Worm (Caenorhabditis elegans) whole organism, L2 larva: ENCODE data around the gene C16C8.26.
"Not testable (repeated sequence)": the region's sequence is repeated elsewhere in the genome, so short reads cannot be mapped to it uniquely, and the experiment has no call there.

Experiments
- C34F6.9 ChIP-seq: fragments of 150-350 bp; optimal IDR thresholded peaks from 2 replicates; lab custom pipeline; 2014; ENCODE audit warnings: missing biosample characterization, missing genetic modification characterization
- R02D3.7 ChIP-seq: fragments of 150-350 bp; optimal IDR thresholded peaks from 2 replicates; lab custom pipeline; 2014; ENCODE audit warnings: missing biosample characterization, missing genetic modification characterization
- Y55F3AM.14 ChIP-seq: fragments of 200-800 bp; sonication (Bioruptor generic); optimal IDR thresholded peaks from 2 replicates; lab custom pipeline; 2018; ENCODE audit warnings: mild to moderate bottlenecking, missing genetic modification characterization, missing compliant biosample characterization
- alr-1 ChIP-seq: fragments of 150-350 bp; optimal IDR thresholded peaks from 2 replicates; lab custom pipeline; 2014; ENCODE audit warnings: missing biosample characterization, missing genetic modification characterization
- aly-2 ChIP-seq: fragments of 150-350 bp; optimal IDR thresholded peaks from 2 replicates; lab custom pipeline; 2014; ENCODE audit warnings: missing biosample characterization, missing genetic modification characterization
- ama-1 ChIP-seq: fragments of 150-350 bp; optimal IDR thresholded peaks from 2 replicates; lab custom pipeline; 2018; ENCODE audit warnings: inconsistent platforms
- blmp-1 ChIP-seq: sonication (generic microtip); optimal IDR thresholded peaks from 2 replicates; lab custom pipeline; 2017; ENCODE audit warnings: missing genetic modification characterization, mild to moderate bottlenecking, missing compliant biosample characterization, antibody characterized with exemption, moderate library complexity; ENCODE audit not compliant: insufficient read depth
- ceh-16 ChIP-seq: fragments of 150-350 bp; optimal IDR thresholded peaks from 2 replicates; lab custom pipeline; 2014; ENCODE audit warnings: missing biosample characterization, missing genetic modification characterization
- ceh-82 ChIP-seq: fragments of 150-350 bp; optimal IDR thresholded peaks from 2 replicates; lab custom pipeline; 2014; ENCODE audit warnings: missing biosample characterization, missing genetic modification characterization
- crh-2 ChIP-seq: sonication (generic microtip); optimal IDR thresholded peaks from 2 replicates; lab custom pipeline; 2017; ENCODE audit warnings: missing biosample characterization, missing genetic modification characterization
- dmd-4 ChIP-seq: sonication (generic microtip); optimal IDR thresholded peaks from 2 replicates; lab custom pipeline; 2017; ENCODE audit warnings: missing biosample characterization, missing genetic modification characterization
- egl-27 ChIP-seq: sonication (generic microtip); optimal IDR thresholded peaks from 3 replicates; lab custom pipeline; 2017; ENCODE audit warnings: missing biosample characterization, missing genetic modification reagents, missing genetic modification characterization
- elt-1 ChIP-seq: fragments of 150-350 bp; optimal IDR thresholded peaks from 2 replicates; lab custom pipeline; 2014; ENCODE audit warnings: missing biosample characterization, missing genetic modification characterization
- elt-3 ChIP-seq: sonication (generic microtip); optimal IDR thresholded peaks from 2 replicates; lab custom pipeline; 2017; ENCODE audit warnings: missing biosample characterization, missing genetic modification characterization
- gmeb-1 ChIP-seq: fragments of 150-350 bp; optimal IDR thresholded peaks from 2 replicates; lab custom pipeline; 2014; ENCODE audit warnings: missing biosample characterization, missing genetic modification characterization
- lin-11 ChIP-seq: fragments of 150-350 bp; sonication (generic microtip); optimal IDR thresholded peaks from 2 replicates; lab custom pipeline; 2014; ENCODE audit warnings: missing biosample characterization, missing genetic modification characterization, inconsistent platforms, mixed read lengths
- lin-39 ChIP-seq: fragments of 150-350 bp; optimal IDR thresholded peaks from 2 replicates; lab custom pipeline; 2014; ENCODE audit warnings: missing biosample characterization, missing genetic modification reagents, missing genetic modification characterization
- mbf-1 ChIP-seq: sonication (generic microtip); optimal IDR thresholded peaks from 2 replicates; lab custom pipeline; 2017; ENCODE audit warnings: missing biosample characterization, missing genetic modification characterization
- mdl-1 ChIP-seq, 2 experiments: fragments of 150-350 bp in 1 of 2; sonication (generic microtip) in 1 of 2; optimal IDR thresholded peaks; 2 replicates each; lab custom pipeline; 2017; ENCODE audit warnings: missing biosample characterization in 2 of 2, missing genetic modification characterization in 2 of 2
- nhr-10 ChIP-seq: sonication (generic microtip); optimal IDR thresholded peaks from 2 replicates; lab custom pipeline; 2017; ENCODE audit warnings: missing biosample characterization, missing genetic modification characterization
- nhr-11 ChIP-seq: fragments of 150-350 bp; optimal IDR thresholded peaks from 2 replicates; lab custom pipeline; 2014; ENCODE audit warnings: missing biosample characterization, missing genetic modification characterization
- nhr-129 ChIP-seq: fragments of 150-350 bp; optimal IDR thresholded peaks from 2 replicates; lab custom pipeline; 2014; ENCODE audit warnings: missing biosample characterization, missing genetic modification characterization
- nhr-23 ChIP-seq: fragments of 150-350 bp; optimal IDR thresholded peaks from 2 replicates; lab custom pipeline; 2014; ENCODE audit warnings: missing biosample characterization, missing genetic modification reagents, missing genetic modification characterization
- nhr-237 ChIP-seq: fragments of 150-350 bp; optimal IDR thresholded peaks from 2 replicates; lab custom pipeline; 2014; ENCODE audit warnings: missing biosample characterization, missing genetic modification characterization
- nhr-6 ChIP-seq: fragments of 150-350 bp; optimal IDR thresholded peaks from 2 replicates; lab custom pipeline; 2014; ENCODE audit warnings: missing biosample characterization, missing genetic modification characterization
- skn-1 ChIP-seq: sonication (generic microtip); optimal IDR thresholded peaks from 2 replicates; lab custom pipeline; 2017; ENCODE audit warnings: missing biosample characterization, missing genetic modification characterization
- sma-3 ChIP-seq: sonication (generic microtip); optimal IDR thresholded peaks from 2 replicates; lab custom pipeline; 2016; ENCODE audit warnings: missing genetic modification reagents, missing genetic modification characterization, missing compliant biosample characterization
- snpc-4 ChIP-seq: fragments of 150-350 bp; optimal IDR thresholded peaks from 2 replicates; lab custom pipeline; 2014; ENCODE audit warnings: missing biosample characterization, missing genetic modification characterization
- zag-1 ChIP-seq: fragments of 150-350 bp; optimal IDR thresholded peaks from 2 replicates; lab custom pipeline; 2014; ENCODE audit warnings: missing biosample characterization, missing genetic modification characterization
- ztf-1 ChIP-seq: fragments of 200-800 bp; sonication (Bioruptor generic); conservative IDR thresholded peaks from 2 replicates; pipeline ENCODE4 v1.3.6; 2022; ENCODE audit warnings: missing genetic modification characterization, missing compliant biosample characterization
- ztf-11 ChIP-seq: sonication (generic microtip); optimal IDR thresholded peaks from 2 replicates; lab custom pipeline; 2017; ENCODE audit warnings: missing biosample characterization, missing genetic modification characterization
- ztf-4 ChIP-seq: fragments of 150-350 bp; optimal IDR thresholded peaks from 2 replicates; lab custom pipeline; 2014; ENCODE audit warnings: missing biosample characterization, missing genetic modification characterization

C16C8.26 gene

DNA sequence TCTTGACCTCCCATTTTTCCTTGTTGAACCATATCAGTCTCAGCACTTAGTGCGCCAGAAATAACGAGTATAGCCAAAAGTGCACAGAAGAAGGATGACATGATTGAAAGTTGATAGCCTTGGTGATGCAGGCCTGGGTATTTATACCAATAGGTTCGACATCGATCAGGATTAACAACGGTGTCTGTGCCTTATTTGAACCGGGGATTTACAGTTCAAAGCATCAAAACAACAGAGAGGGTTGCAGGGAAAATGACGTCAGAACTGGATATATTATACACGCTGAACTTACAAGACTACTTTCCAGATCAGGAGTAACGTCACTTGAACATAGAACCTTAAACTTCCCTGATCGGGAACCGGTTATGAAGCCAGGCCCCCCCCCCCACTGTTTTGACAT, 14.2 kb upstream of the C16C8.26 start, which contains the start of gene Y49F6B.12:
TSS of gene Y49F6B.12 (minus strand) at position 101 of the 400 bp plus-strand sequence.
- TF ChIP-seq skn-1 (tag; lab: Kevin White, UChicago) (no peak), zag-1 (no peak), elt-3 (tag; lab: Kevin White, UChicago) (no peak), gmeb-1 (tag; lab: Kevin White, UChicago) (no peak), ztf-1 (GFP tag; lab: Robert Waterston, UW) (no peak), nhr-129 (tag; lab: Kevin White, UChicago) (no peak), nhr-237 (tag; lab: Kevin White, UChicago) (no peak), Y55F3AM.14 (GFP tag; lab: Kevin White, UChicago) (no peak), blmp-1 (tag; lab: Kevin White, UChicago) (no peak), ztf-4 (tag; lab: Kevin White, UChicago) (no peak), R02D3.7 (tag; lab: Kevin White, UChicago) (no peak), elt-1 (tag; lab: Kevin White, UChicago) (no peak)

DNA sequence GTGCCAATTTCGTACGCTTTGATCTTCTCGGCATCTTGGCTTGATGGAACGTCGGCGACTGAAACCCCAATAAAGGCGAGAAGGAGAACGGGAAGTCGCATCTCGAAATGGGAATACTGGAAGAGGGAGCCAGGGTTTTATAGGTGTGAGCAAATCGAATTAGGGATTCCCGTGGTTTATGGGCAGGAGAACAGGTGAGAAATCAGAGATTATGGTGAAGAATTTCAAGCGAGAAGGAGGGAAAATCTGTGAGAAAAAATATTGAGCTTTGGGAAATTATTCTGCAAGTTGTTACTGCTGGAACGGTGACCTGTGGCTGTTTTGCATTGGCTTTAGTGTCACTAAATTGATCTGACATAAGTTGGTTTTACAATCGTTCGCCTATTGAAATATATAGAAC, 13.5 kb upstream of the C16C8.26 start, which contains the start of gene Y49F6B.13:
TSS of gene Y49F6B.13 (minus strand) at position 101 of the 400 bp plus-strand sequence.
- TF ChIP-seq ceh-16 (no peak), ztf-11 (no peak), mdl-1 (tag; optimal IDR thresholded peaks at IDR 0.05; lab: Kevin White, UChicago) (no peak), lin-39 (tag; lab: Kevin White, UChicago) (no peak), nhr-23 (tag; lab: Kevin White, UChicago) (no peak), aly-2 (tag; lab: Kevin White, UChicago) (no peak), lin-11 (no peak), egl-27 (tag; lab: Kevin White, UChicago) (no peak), snpc-4 (tag; lab: Kevin White, UChicago) (no peak)
- TF ChIP-seq, all 48 proteins: peak for 0

DNA sequence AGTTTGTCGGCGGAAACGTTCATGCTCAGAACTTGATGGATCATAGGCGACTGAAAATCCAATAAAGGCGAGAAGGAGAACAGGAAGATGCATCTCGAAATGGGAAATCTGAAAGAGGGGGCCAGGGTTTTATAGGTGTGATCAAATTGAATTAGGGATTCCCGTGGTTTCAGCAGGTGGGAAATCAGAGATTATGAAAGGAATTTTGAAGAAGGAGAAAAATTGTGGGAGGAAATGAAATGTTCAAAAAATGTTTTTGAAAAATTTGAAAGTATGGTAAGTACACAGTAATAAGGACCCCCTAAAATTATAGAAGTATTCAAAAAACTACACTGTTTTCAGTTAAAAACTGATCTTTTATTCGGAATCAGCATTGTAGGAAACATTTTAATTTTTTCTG, 12.4 kb upstream of the C16C8.26 start, which contains the start of gene Y49F6B.20:
TSS of gene Y49F6B.20 (minus strand) at position 101 of the 400 bp plus-strand sequence.
- no peak for TF ChIP-seq mbf-1 (tag; lab: Kevin White, UChicago)
- no peak for TF ChIP-seq sma-3 (GFP tag; lab: Kevin White, UChicago)
- no peak for TF ChIP-seq nhr-129 (tag; lab: Kevin White, UChicago)
- no peak for TF ChIP-seq nhr-11 (tag; lab: Kevin White, UChicago)
- TF ChIP-seq, all 48 proteins: peak for 0

DNA sequence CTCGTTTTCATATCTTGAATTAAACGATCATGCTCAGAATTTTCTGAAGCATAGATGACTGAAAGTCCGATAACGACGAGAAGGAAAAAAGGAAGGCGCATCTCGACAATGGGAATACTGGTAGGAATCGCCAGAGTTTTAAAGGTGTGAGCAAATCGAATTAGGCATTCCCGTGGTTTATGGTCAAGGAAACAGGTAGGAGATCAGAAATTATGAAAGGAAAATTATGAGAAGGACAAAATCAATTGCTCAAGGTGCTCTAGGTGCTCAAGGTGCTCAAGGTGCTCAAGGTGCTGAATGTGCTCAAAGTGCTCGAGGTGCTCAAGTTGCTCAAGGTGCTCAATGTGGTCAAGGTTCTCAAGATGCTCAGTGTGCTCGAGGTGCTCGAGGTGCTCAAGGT, 6.5 kb upstream of the C16C8.26 start, which contains the start of gene C16C8.10:
TSS of gene C16C8.10 (minus strand) at position 101 of the 400 bp plus-strand sequence.
- TF ChIP-seq crh-2 (tag; lab: Kevin White, UChicago); ceh-82 (tag; lab: Kevin White, UChicago); ztf-11: not testable (repeated sequence)
- TF ChIP-seq, all 48 proteins: peak for 0; not testable (repeated sequence) for 48

DNA sequence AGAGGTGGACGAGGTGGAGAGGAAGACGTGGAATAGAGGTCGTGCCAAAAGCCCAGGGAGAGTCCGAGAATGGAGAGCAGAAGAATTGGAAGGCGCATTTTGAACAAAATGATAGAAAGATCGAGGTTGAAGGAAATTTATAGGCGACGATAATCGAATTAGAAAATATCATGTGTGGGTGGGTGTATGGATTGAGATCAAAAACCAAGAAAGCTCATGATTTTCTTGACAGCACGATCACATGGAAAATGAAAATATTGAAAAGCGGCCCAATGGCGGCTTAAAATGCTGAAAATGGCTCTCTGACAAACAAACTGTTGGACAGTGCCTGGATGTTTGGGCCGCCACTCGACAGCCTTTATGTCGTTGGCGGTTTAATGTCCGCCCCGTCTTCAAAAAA, 5.0 kb upstream of the C16C8.26 start, which contains the start of gene C16C8.9:
TSS of gene C16C8.9 (minus strand) at position 101 of the 400 bp plus-strand sequence.
- no peak for TF ChIP-seq ceh-82 (tag; lab: Kevin White, UChicago)
- TF ChIP-seq ztf-1 (GFP tag; lab: Robert Waterston, UW): no peak
- TF ChIP-seq alr-1 (tag; lab: Kevin White, UChicago): no peak
- no peak for TF ChIP-seq nhr-10 (tag; lab: Kevin White, UChicago)
- no peak for TF ChIP-seq C34F6.9 (tag; lab: Kevin White, UChicago)

DNA sequence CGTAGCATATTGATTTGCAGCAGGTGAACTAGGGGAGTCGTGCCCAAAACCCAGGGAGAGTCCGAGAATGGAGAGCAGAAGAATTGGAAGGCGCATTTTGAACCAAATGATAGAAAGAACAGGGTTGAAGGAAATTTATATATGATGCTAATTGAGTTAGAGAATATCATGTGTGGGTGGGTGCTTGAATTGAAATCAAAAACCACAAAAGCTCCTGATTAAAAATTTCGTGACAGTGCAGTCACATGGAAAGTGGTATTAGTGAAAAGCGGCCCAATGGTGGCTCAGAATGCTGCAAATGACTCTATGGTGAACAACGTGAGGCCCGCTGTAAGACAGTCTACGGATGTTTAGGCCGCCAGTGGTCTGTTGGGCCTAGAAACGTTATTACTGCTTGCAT, 3.5 kb upstream of the C16C8.26 start, which contains the start of gene C16C8.8:
TSS of gene C16C8.8 (minus strand) at position 101 of the 400 bp plus-strand sequence.
- TF ChIP-seq nhr-6 (tag; lab: Kevin White, UChicago) (no peak), ceh-16 (no peak), egl-27 (tag; lab: Kevin White, UChicago) (no peak), skn-1 (tag; lab: Kevin White, UChicago) (no peak), dmd-4 (tag; lab: Kevin White, UChicago) (no peak), blmp-1 (tag; lab: Kevin White, UChicago) (no peak), ama-1 (lab: Kevin White, UChicago) (no peak)
